Worm (Caenorhabditis elegans) whole organism, young adult: Measurements from ENCODE around the gene T13C5.7.
A peak's percentile ranks its signal among the peaks of the same experiment; 100 is the strongest.

Experiments used
- B0336.3 ChIP-seq: fragments of 200-800 bp; sonication (Bioruptor generic); IDR thresholded peaks from 2 replicates; pipeline ENCODE4 v1.3.6; 2022; ENCODE audit warnings: missing genetic modification characterization, missing compliant biosample characterization
- C06A6.2 ChIP-seq: fragments of 200-800 bp; sonication (Bioruptor generic); conservative IDR thresholded peaks from 2 replicates; pipeline ENCODE4 v1.3.6; 2022; ENCODE audit warnings: missing genetic modification characterization, missing compliant biosample characterization
- F10E7.11 ChIP-seq: sonication (generic microtip); optimal IDR thresholded peaks from 2 replicates; lab custom pipeline; 2017; ENCODE audit warnings: mild to moderate bottlenecking, missing genetic modification characterization, moderate library complexity, missing compliant biosample characterization
- F22D6.2 ChIP-seq: sonication (generic microtip); optimal IDR thresholded peaks from 2 replicates; lab custom pipeline; 2016; ENCODE audit warnings: mild to moderate bottlenecking, missing genetic modification characterization, missing compliant biosample characterization
- F33H1.4 ChIP-seq: fragments of 200-800 bp; sonication (Bioruptor generic); IDR thresholded peaks from 2 replicates; pipeline ENCODE4 v1.3.6; 2022; ENCODE audit warnings: missing genetic modification reagents, missing genetic modification characterization, missing compliant biosample characterization
- Y53F4B.3 ChIP-seq: fragments of 200-800 bp; sonication (Bioruptor generic); IDR thresholded peaks from 2 replicates; pipeline ENCODE4 v1.3.6; 2022; ENCODE audit warnings: missing genetic modification reagents, missing genetic modification characterization, missing compliant biosample characterization
- Y79H2A.3 ChIP-seq: fragments of 200-800 bp; sonication (Bioruptor generic); conservative IDR thresholded peaks from 2 replicates; pipeline ENCODE4 v1.3.6; 2022; ENCODE audit warnings: missing genetic modification reagents, missing genetic modification characterization, missing compliant biosample characterization
- ZK185.1 ChIP-seq: sonication (generic microtip); optimal IDR thresholded peaks from 2 replicates; lab custom pipeline; 2016; ENCODE audit warnings: mild to moderate bottlenecking, missing genetic modification characterization, missing compliant biosample characterization; ENCODE audit not compliant: poor library complexity, severe bottlenecking
- aptf-2 ChIP-seq: fragments of 200-800 bp; sonication (Bioruptor generic); conservative IDR thresholded peaks from 2 replicates; pipeline ENCODE4 v1.3.6; 2022; ENCODE audit warnings: missing genetic modification reagents, missing genetic modification characterization, missing compliant biosample characterization
- aptf-3 ChIP-seq: fragments of 200-800 bp; sonication (Bioruptor generic); IDR thresholded peaks from 2 replicates; pipeline ENCODE4 v1.3.6; 2022; ENCODE audit warnings: missing genetic modification characterization, missing compliant biosample characterization
- ccch-3 ChIP-seq: fragments of 200-800 bp; sonication (Bioruptor generic); optimal IDR thresholded peaks from 2 replicates; lab custom pipeline; 2018; ENCODE audit warnings: mild to moderate bottlenecking, missing genetic modification characterization, missing compliant biosample characterization
- cebp-1 ChIP-seq, 2 experiments: fragments of 200-800 bp in 1 of 2; sonication (Bioruptor generic) in 1 of 2; sonication (generic microtip) in 1 of 2; IDR thresholded peaks in 1 of 2; optimal IDR thresholded peaks in 1 of 2; 2 replicates each; pipeline versions ENCODE4 v1.3.6 to Lab custom; 2017 to 2022; ENCODE audit warnings: missing compliant biosample characterization in 2 of 2, missing genetic modification characterization in 2 of 2, mild to moderate bottlenecking in 1 of 2, missing genetic modification reagents in 1 of 2, moderate library complexity in 1 of 2
- ceh-58 ChIP-seq: fragments of 200-800 bp; sonication (Bioruptor generic); IDR thresholded peaks from 2 replicates; pipeline ENCODE4 v1.3.6; 2022; ENCODE audit warnings: missing genetic modification characterization, missing compliant biosample characterization
- chd-7 ChIP-seq: sonication (generic microtip); optimal IDR thresholded peaks from 2 replicates; lab custom pipeline; 2016; ENCODE audit warnings: mild to moderate bottlenecking, missing genetic modification characterization, moderate library complexity, missing compliant biosample characterization
- dox-1 ChIP-seq: fragments of 200-800 bp; sonication (Bioruptor generic); IDR thresholded peaks from 2 replicates; pipeline ENCODE4 v1.3.6; 2022; ENCODE audit warnings: missing genetic modification reagents, missing genetic modification characterization, missing compliant biosample characterization
- dpff-1 ChIP-seq: sonication (generic microtip); optimal IDR thresholded peaks from 2 replicates; lab custom pipeline; 2017; ENCODE audit warnings: mild to moderate bottlenecking, missing genetic modification characterization, missing compliant biosample characterization
- hmg-1.2 ChIP-seq: fragments of 200-800 bp; sonication (Bioruptor generic); IDR thresholded peaks from 2 replicates; pipeline ENCODE4 v1.3.6; 2022; ENCODE audit warnings: missing genetic modification reagents, missing genetic modification characterization, missing compliant biosample characterization
- lin-26 ChIP-seq: fragments of 200-800 bp; sonication (Bioruptor generic); IDR thresholded peaks from 2 replicates; pipeline ENCODE4 v1.3.6; 2022; ENCODE audit warnings: missing genetic modification reagents, missing genetic modification characterization, missing compliant biosample characterization
- lin-40 ChIP-seq: sonication (generic microtip); optimal IDR thresholded peaks from 2 replicates; lab custom pipeline; 2016; ENCODE audit warnings: missing genetic modification characterization, mild to moderate bottlenecking, missing compliant biosample characterization, missing genotype, missing genetic modification reagents
- madf-10 ChIP-seq: sonication (generic microtip); optimal IDR thresholded peaks from 2 replicates; lab custom pipeline; 2016; ENCODE audit warnings: mild to moderate bottlenecking, missing genetic modification characterization, missing compliant biosample characterization
- nfyb-1 ChIP-seq: fragments of 200-800 bp; sonication (Bioruptor generic); IDR thresholded peaks from 2 replicates; pipeline ENCODE4 v1.3.6; 2022; ENCODE audit warnings: missing genetic modification reagents, missing genetic modification characterization, missing compliant biosample characterization
- nhr-120 ChIP-seq: fragments of 200-800 bp; sonication (Bioruptor generic); IDR thresholded peaks from 2 replicates; pipeline ENCODE4 v1.3.6; 2022; ENCODE audit warnings: missing genetic modification characterization, missing compliant biosample characterization
- nhr-80 ChIP-seq: sonication (generic microtip); optimal IDR thresholded peaks from 2 replicates; lab custom pipeline; 2016; ENCODE audit warnings: missing genetic modification characterization, missing compliant biosample characterization
- rcor-1 ChIP-seq: fragments of 200-800 bp; sonication (Bioruptor generic); IDR thresholded peaks from 2 replicates; pipeline ENCODE4 v1.3.6; 2022; ENCODE audit warnings: missing genetic modification reagents, missing genetic modification characterization, missing compliant biosample characterization
- sptf-2 ChIP-seq: fragments of 200-800 bp; sonication (Bioruptor generic); optimal IDR thresholded peaks from 2 replicates; lab custom pipeline; 2018; ENCODE audit warnings: mild to moderate bottlenecking, missing genetic modification characterization, missing compliant biosample characterization
- tbx-9 ChIP-seq: sonication (generic microtip); optimal IDR thresholded peaks from 2 replicates; lab custom pipeline; 2016; ENCODE audit warnings: borderline replicate concordance, missing genetic modification characterization, inconsistent platforms, missing compliant biosample characterization
- tlf-1 ChIP-seq: fragments of 200-800 bp; sonication (Bioruptor generic); optimal IDR thresholded peaks from 2 replicates; lab custom pipeline; 2018; ENCODE audit warnings: mild to moderate bottlenecking, missing genetic modification characterization, missing compliant biosample characterization
- unc-130 ChIP-seq: sonication (generic microtip); optimal IDR thresholded peaks from 2 replicates; lab custom pipeline; 2016; ENCODE audit warnings: missing genetic modification reagents, missing genetic modification characterization, missing compliant biosample characterization
- ztf-26 ChIP-seq: sonication (generic microtip); optimal IDR thresholded peaks from 2 replicates; lab custom pipeline; 2017; ENCODE audit warnings: missing genetic modification characterization, missing compliant biosample characterization

Gene T13C5.7

ce11 chrX:6194191-6194724, 13.9 kb downstream of the T13C5.7 start, which contains the start of gene ceh-54:
Gene ceh-54, minus strand, starts transcription at chrX:6194241.
- TF ChIP-seq nfyb-1 (GFP tag; lab: Robert Waterston, UW) (no peak), F10E7.11 (tag; lab: Kevin White, UChicago) (no peak), ZK185.1 (tag; lab: Kevin White, UChicago) (no peak), madf-10 (tag; lab: Kevin White, UChicago) (no peak), sptf-2 (GFP tag; lab: Kevin White, UChicago) (no peak)

ce11 chrX:6196627-6197026, 16.2 kb downstream of the T13C5.7 start, which contains the start of gene daf-9:
Gene daf-9, plus strand, starts transcription at chrX:6196927.
- TF ChIP-seq dpff-1 (tag; lab: Kevin White, UChicago): no peak
- TF ChIP-seq B0336.3 (GFP tag; lab: Robert Waterston, UW): no peak
- no peak for TF ChIP-seq nhr-120
- TF ChIP-seq F33H1.4 (GFP tag; lab: Robert Waterston, UW): no peak

- TF ChIP-seq rcor-1: no peak
- peak; percentile 3 for TF ChIP-seq ztf-26
- TF ChIP-seq lin-26 (GFP tag; lab: Robert Waterston, UW): 0 out of 2 replicates have a peak, but pooled peaks have one; percentile 45
- TF ChIP-seq chd-7 (tag; lab: Kevin White, UChicago): peak; percentile 29
- TF ChIP-seq C06A6.2 (GFP tag; lab: Robert Waterston, UW): 0 out of 2 replicates have a peak, but pooled peaks have one; percentile 18
- no peak for TF ChIP-seq tlf-1 (GFP tag; lab: Kevin White, UChicago)
Observed at ce11 chrX:6201542-6201941, 21.1 kb downstream of the T13C5.7 start.

- no peak for TF ChIP-seq aptf-2 (GFP tag; lab: Robert Waterston, UW)
- no peak for TF ChIP-seq dox-1 (GFP tag; lab: Robert Waterston, UW)
- no peak for TF ChIP-seq unc-130 (GFP tag; lab: Kevin White, UChicago)
- TF ChIP-seq aptf-3: no peak
Observed at ce11 chrX:6202809-6203208, 22.4 kb downstream of the T13C5.7 start.

ce11 chrX:6203315-6203714, 22.9 kb downstream of the T13C5.7 start:
- TF ChIP-seq nhr-80 (tag; lab: Kevin White, UChicago) (peak; percentile 23), F22D6.2 (tag; lab: Kevin White, UChicago) (no peak), ceh-58 (GFP tag; lab: Robert Waterston, UW) (no peak), hmg-1.2 (GFP tag; lab: Robert Waterston, UW) (no peak), tbx-9 (tag; lab: Kevin White, UChicago) (no peak), Y53F4B.3 (GFP tag; lab: Robert Waterston, UW) (no peak), Y79H2A.3 (GFP tag; lab: Robert Waterston, UW) (no peak)

- TF ChIP-seq cebp-1 (GFP tag; IDR thresholded peaks at IDR 0.05; lab: Robert Waterston, UW): no peak
- peak; percentile 11 for TF ChIP-seq cebp-1 (tag; optimal IDR thresholded peaks at IDR 0.05; lab: Kevin White, UChicago)
- TF ChIP-seq nhr-80 (tag; lab: Kevin White, UChicago): peak; percentile 52
- peak; percentile 55 for TF ChIP-seq ztf-26
- peak; percentile 56 for TF ChIP-seq lin-40 (tag; lab: Kevin White, UChicago)
- TF ChIP-seq ccch-3 (GFP tag; lab: Kevin White, UChicago): no peak
Observed at ce11 chrX:6204696-6205232, 24.4 kb downstream of the T13C5.7 start, which contains the start of gene bca-1. Gene bca-1, minus strand, starts transcription at chrX:6204746.
